Worm (Caenorhabditis elegans): ENCODE measurements around the gene H04D03.7.
A peak's percentile ranks its signal among the peaks of the same experiment; 100 is the strongest.

H04D03.7 gene

ce11 chrIII:10470927-10471326 is 24.3 kb upstream of the H04D03.7 start, which contains the start of gene cul-1:
cul-1 (plus strand) TSS chrIII:10471237.
- TF ChIP-seq rec-8 (tag; optimal IDR thresholded peaks at IDR 0.05), result no peak
- peak; percentile 68; the same call in 1 of the 2 replicates for TF ChIP-seq cebp-1 (GFP tag; IDR thresholded peaks at IDR 0.05)
- peak; percentile 88 for TF ChIP-seq cebp-1 (tag; optimal IDR thresholded peaks at IDR 0.05)
- 0 out of 2 replicates have a peak, but pooled peaks have one; percentile 24 for TF ChIP-seq mcd-1 (GFP tag; IDR thresholded peaks at IDR 0.05)

- no peak for TF ChIP-seq attf-5 (GFP tag; optimal IDR thresholded peaks at IDR 0.05)
- no peak for TF ChIP-seq let-526 (GFP tag; IDR thresholded peaks at IDR 0.05)
- no peak for TF ChIP-seq lag-1 (GFP tag; IDR thresholded peaks at IDR 0.05)
- TF ChIP-seq zfh-2 (GFP tag; conservative IDR thresholded peaks at IDR 0.05), result no peak
- TF ChIP-seq ceh-40 (GFP tag; IDR thresholded peaks at IDR 0.05), result no peak
- TF ChIP-seq F33H1.4 (GFP tag; IDR thresholded peaks at IDR 0.05), result peak; percentile 77
- no peak for TF ChIP-seq ceh-91 (GFP tag; IDR thresholded peaks at IDR 0.05)
- peak; percentile 54 for TF ChIP-seq madf-8 (GFP tag; conservative IDR thresholded peaks at IDR 0.05)
- no peak for TF ChIP-seq atf-7 (tag; optimal IDR thresholded peaks at IDR 0.05)
- no peak for TF ChIP-seq hrde-1 (tag; optimal IDR thresholded peaks at IDR 0.05; ENCODE audit: borderline replicate concordance)
- no peak for TF ChIP-seq athp-1 (tag; optimal IDR thresholded peaks at IDR 0.05)
- no peak for TF ChIP-seq pha-4 (tag; optimal IDR thresholded peaks at IDR 0.05)
- TF ChIP-seq F37B4.10 (GFP tag; IDR thresholded peaks at IDR 0.05), result no peak
- no peak for TF ChIP-seq attf-6 (GFP tag; IDR thresholded peaks at IDR 0.05)
- no peak for TF ChIP-seq B0019.2 (GFP tag; conservative IDR thresholded peaks at IDR 0.05)
- no peak for TF ChIP-seq tbp1 (GFP tag; optimal IDR thresholded peaks at IDR 0.05)
- TF ChIP-seq madf-6 (GFP tag; IDR thresholded peaks at IDR 0.05), result peak; percentile 76
- TF ChIP-seq egl-18 (GFP tag; IDR thresholded peaks at IDR 0.05), result no peak
- TF ChIP-seq unc-62 (GFP tag; optimal IDR thresholded peaks at IDR 0.05), result no peak
- no peak for TF ChIP-seq hsf-1 (GFP tag; IDR thresholded peaks at IDR 0.05)
- TF ChIP-seq rcor-1 (GFP tag; IDR thresholded peaks at IDR 0.05), result no peak
- peak; percentile 40; the same call in 1 of the 2 replicates for TF ChIP-seq D2030.7 (GFP tag; IDR thresholded peaks at IDR 0.05)
- no peak for TF ChIP-seq C17E4.6 (GFP tag; IDR thresholded peaks at IDR 0.05)
- peak; percentile 70 for TF ChIP-seq xnd-1 (tag; optimal IDR thresholded peaks at IDR 0.05)
- no peak for TF ChIP-seq ztf-22 (GFP tag; optimal IDR thresholded peaks at IDR 0.05)
- peak; percentile 33 for TF ChIP-seq efl-1 (GFP tag; optimal IDR thresholded peaks at IDR 0.05)
- no peak for TF ChIP-seq hmg-20 (GFP tag; IDR thresholded peaks at IDR 0.05)
- no peak for TF ChIP-seq Y67H2A.10 (GFP tag; conservative IDR thresholded peaks at IDR 0.05)
- TF ChIP-seq lsl-1 (GFP tag; optimal IDR thresholded peaks at IDR 0.05), result peak; percentile 86
Observed at ce11 chrIII:10469574-10470055, 23.0 kb upstream of the H04D03.7 start, which contains the start of gene D2045.5. D2045.5 (minus strand) TSS chrIII:10469624.

DNA sequence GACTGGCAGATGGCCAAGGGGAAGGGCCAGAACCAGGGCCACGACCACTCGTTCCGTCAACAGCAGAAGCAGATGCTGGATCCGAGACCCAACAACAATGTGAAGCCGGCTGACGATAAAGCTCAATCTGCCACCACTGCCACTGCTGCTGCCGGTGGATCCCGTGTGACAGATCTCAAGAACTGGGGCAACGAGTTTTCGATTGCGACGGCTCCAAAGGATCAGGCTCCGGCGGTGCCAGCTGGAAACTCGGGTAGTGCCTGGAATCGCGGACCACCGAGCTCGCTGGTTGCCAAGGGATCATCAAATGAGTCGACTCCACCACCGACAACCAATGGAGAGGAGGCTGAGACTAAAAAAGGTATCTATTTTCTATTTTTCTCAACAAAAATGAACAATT is 17.8 kb upstream of the H04D03.7 start:
- TF ChIP-seq aptf-2 (GFP tag; conservative IDR thresholded peaks at IDR 0.05) (no peak), zim-3 (tag; optimal IDR thresholded peaks at IDR 0.05) (no peak), zfh-2 (GFP tag; conservative IDR thresholded peaks at IDR 0.05) (peak; percentile 92), dox-1 (GFP tag; IDR thresholded peaks at IDR 0.05) (0 out of 2 replicates have a peak, but pooled peaks have one; percentile 15), egrh-3 (GFP tag; IDR thresholded peaks at IDR 0.05) (peak; percentile 61; the same call in 1 of the 2 replicates), sea-2 (GFP tag; IDR thresholded peaks at IDR 0.05) (no peak), chd-7 (tag; optimal IDR thresholded peaks at IDR 0.05) (peak; percentile 22), hsf-1 (GFP tag; IDR thresholded peaks at IDR 0.05) (0 out of 2 replicates have a peak, but pooled peaks have one; percentile 31)

Measured in whole organism, young adult.